Fruit fly (Drosophila melanogaster): ENCODE results near the gene oc.

Gene oc

dm6 chrX:8650631-8651133 lies at the start of gene oc (continued):
- TF ChIP-seq HLH3B (GFP tag; IDR thresholded peaks at IDR 0.05) (no peak), tup (GFP tag; optimal IDR thresholded peaks at IDR 0.05) (no peak), CG43689 (GFP tag; IDR thresholded peaks at IDR 0.05) (no peak), CG1792 (GFP tag; optimal IDR thresholded peaks at IDR 0.05) (no peak), CG2678 (tag; optimal IDR thresholded peaks at IDR 0.05) (no peak), MTF-1 (GFP tag; optimal IDR thresholded peaks at IDR 0.05; ENCODE audit: borderline replicate concordance) (no peak), gsb-n (tag; optimal IDR thresholded peaks at IDR 0.05) (peak; percentile 61), pum (GFP tag; optimal IDR thresholded peaks at IDR 0.05) (no peak), Max (GFP tag; optimal IDR thresholded peaks at IDR 0.05) (no peak), da (GFP tag; optimal IDR thresholded peaks at IDR 0.05) (peak; percentile 95), CG32772 (GFP tag; IDR thresholded peaks at IDR 0.05) (peak; percentile 60; the same call in 1 of the 2 replicates), ftz-f1 (GFP tag; optimal IDR thresholded peaks at IDR 0.05) (no peak), CG10431 (GFP tag; optimal IDR thresholded peaks at IDR 0.05) (no peak), CG8281 (tag; optimal IDR thresholded peaks at IDR 0.05) (no peak), CG10147 (GFP tag; optimal IDR thresholded peaks at IDR 0.05) (no peak), cwo (GFP tag; optimal IDR thresholded peaks at IDR 0.05) (no peak), B-H2 (GFP tag; optimal IDR thresholded peaks at IDR 0.05) (no peak), CG15514 (GFP tag; optimal IDR thresholded peaks at IDR 0.05) (no peak), CG2199 (GFP tag; IDR thresholded peaks at IDR 0.05) (peak; percentile 45; the same call in 1 of the 3 replicates), tna (GFP tag; IDR thresholded peaks at IDR 0.05; ENCODE audit: partially characterized antibody) (no peak), ERR (GFP tag; optimal IDR thresholded peaks at IDR 0.05) (peak; percentile 18), ap (GFP tag; IDR thresholded peaks at IDR 0.05) (no peak), sob (GFP tag; IDR thresholded peaks at IDR 0.05) (peak; percentile 47; the same call in 1 of the 2 replicates), Drgx (GFP tag; IDR thresholded peaks at IDR 0.05) (peak; percentile 55), ara (GFP tag; IDR thresholded peaks at IDR 0.05) (no peak; the same call in 1 of the 2 replicates), insv (GFP tag; optimal IDR thresholded peaks at IDR 0.05) (no peak), gsb (GFP tag; IDR thresholded peaks at IDR 0.05) (no peak), CG11696 (GFP tag; IDR thresholded peaks at IDR 0.05) (no peak), HmgZ (tag; optimal IDR thresholded peaks at IDR 0.05) (peak; percentile 64), Xbp1 (GFP tag; optimal IDR thresholded peaks at IDR 0.05) (no peak), CG3995 (GFP tag; optimal IDR thresholded peaks at IDR 0.05) (no peak), Vsx1 (GFP tag; optimal IDR thresholded peaks at IDR 0.05) (no peak), salm (tag; optimal IDR thresholded peaks at IDR 0.05) (no peak), CG14014 (GFP tag; IDR thresholded peaks at IDR 0.05) (no peak), CG6791 (GFP tag; IDR thresholded peaks at IDR 0.05; ENCODE audit: partially characterized antibody) (peak; percentile 33; the same call in 1 of the 3 replicates), Bteb2 (GFP tag; optimal IDR thresholded peaks at IDR 0.05) (no peak), cad (GFP tag; optimal IDR thresholded peaks at IDR 0.05) (peak; percentile 23), Hr51 (GFP tag; optimal IDR thresholded peaks at IDR 0.05) (no peak), Ada2b (GFP tag; IDR thresholded peaks at IDR 0.05) (no peak), CG6689 (GFP tag; IDR thresholded peaks at IDR 0.05) (no peak), CG13894 (tag; optimal IDR thresholded peaks at IDR 0.05) (no peak), Dek (tag; optimal IDR thresholded peaks at IDR 0.05) (no peak), hth (optimal IDR thresholded peaks at IDR 0.05) (no peak), CG14667 (GFP tag; IDR thresholded peaks at IDR 0.05) (no peak), CG11456 (GFP tag; IDR thresholded peaks at IDR 0.05) (no peak), sd (tag; optimal IDR thresholded peaks at IDR 0.05) (peak; percentile 63), E2f2 (GFP tag; IDR thresholded peaks at IDR 0.05) (no peak), Spps (tag; optimal IDR thresholded peaks at IDR 0.05) (no peak), schlank (tag; optimal IDR thresholded peaks at IDR 0.05) (no peak), vnd (GFP tag; IDR thresholded peaks at IDR 0.05; ENCODE audit: partially characterized antibody) (no peak), CG17186 (GFP tag; optimal IDR thresholded peaks at IDR 0.05) (no peak)
